Worm (Caenorhabditis elegans) whole organism, L4 larva: ENCODE measurements around the gene htrl-1.
A peak's percentile ranks its signal among the peaks of the same experiment; 100 is the strongest.

Experiments
- D1046.2 ChIP-seq: fragments of 200-800 bp; sonication (Bioruptor generic); IDR thresholded peaks from 2 replicates; pipeline ENCODE4 v1.3.6; 2022; ENCODE audit warnings: missing genetic modification characterization, missing compliant biosample characterization
- F44E2.7 ChIP-seq: fragments of 200-800 bp; sonication (Bioruptor generic); IDR thresholded peaks from 2 replicates; pipeline ENCODE4 v2.1.2; 2022; ENCODE audit warnings: missing genetic modification characterization, missing compliant biosample characterization
- F49E8.2 ChIP-seq: sonication (generic microtip); optimal IDR thresholded peaks from 2 replicates; lab custom pipeline; 2016; ENCODE audit warnings: missing compliant biosample characterization, mild to moderate bottlenecking, missing genetic modification characterization, borderline replicate concordance
- T20F7.1 ChIP-seq: fragments of 200-800 bp; sonication (Bioruptor generic); optimal IDR thresholded peaks from 2 replicates; lab custom pipeline; 2018; ENCODE audit warnings: mild to moderate bottlenecking, missing genetic modification characterization, missing compliant biosample characterization
- T26A8.4 ChIP-seq: fragments of 200-800 bp; sonication (Bioruptor generic); IDR thresholded peaks from 2 replicates; pipeline ENCODE4 v1.3.6; 2022; ENCODE audit warnings: missing genetic modification characterization, missing compliant biosample characterization
- Y105C5A.15 ChIP-seq: fragments of 200-800 bp; sonication (Bioruptor generic); IDR thresholded peaks from 2 replicates; pipeline ENCODE4 v1.3.6; 2022; ENCODE audit warnings: missing genetic modification characterization, missing compliant biosample characterization
- Y48G9A.11 ChIP-seq: fragments of 200-800 bp; sonication (Bioruptor generic); IDR thresholded peaks from 2 replicates; pipeline ENCODE4 v1.3.6; 2022; ENCODE audit warnings: missing genetic modification reagents, missing genetic modification characterization, missing compliant biosample characterization
- Y5F2A.4 ChIP-seq: fragments of 200-800 bp; sonication (Bioruptor generic); optimal IDR thresholded peaks from 2 replicates; lab custom pipeline; 2018; ENCODE audit warnings: mild to moderate bottlenecking, missing genetic modification characterization, missing compliant biosample characterization
- ZK546.5 ChIP-seq, 2 experiments: sonication (generic microtip); optimal IDR thresholded peaks; 2 replicates each; lab custom pipeline; 2017; ENCODE audit warnings: missing biosample characterization in 2 of 2, missing genetic modification characterization in 2 of 2
- ama-1 ChIP-seq: fragments of 150-350 bp; optimal IDR thresholded peaks from 2 replicates; lab custom pipeline; 2014; ENCODE audit warnings: inconsistent platforms, mixed read lengths
- arid-1 ChIP-seq: fragments of 200-800 bp; sonication (Bioruptor generic); conservative IDR thresholded peaks from 2 replicates; pipeline ENCODE4 v1.3.6; 2022; ENCODE audit warnings: missing genetic modification reagents, missing genetic modification characterization, missing compliant biosample characterization
- ceh-20 ChIP-seq: fragments of 200-800 bp; sonication (Bioruptor generic); IDR thresholded peaks from 2 replicates; pipeline ENCODE4 v1.3.6; 2022; ENCODE audit warnings: missing genetic modification reagents, missing genetic modification characterization, missing compliant biosample characterization
- ceh-62 ChIP-seq: sonication (generic microtip); optimal IDR thresholded peaks from 2 replicates; lab custom pipeline; 2017; ENCODE audit warnings: missing biosample characterization, missing genetic modification characterization
- ces-1 ChIP-seq: fragments of 150-350 bp; sonication (generic microtip); optimal IDR thresholded peaks from 4 replicates; lab custom pipeline; 2014; ENCODE audit warnings: missing biosample characterization, missing genetic modification reagents, missing genetic modification characterization
- daf-12 ChIP-seq: fragments of 150-350 bp; optimal IDR thresholded peaks from 2 replicates; lab custom pipeline; 2014; ENCODE audit warnings: missing biosample characterization, missing genetic modification reagents, missing genetic modification characterization
- daf-16 ChIP-seq, 3 experiments: sonication (generic microtip); optimal IDR thresholded peaks; 2 replicates each; lab custom pipeline; 2016 to 2017; ENCODE audit warnings: missing genetic modification characterization in 3 of 3, missing genetic modification reagents in 3 of 3, mild to moderate bottlenecking in 2 of 3, missing compliant biosample characterization in 2 of 3, missing biosample characterization in 1 of 3, moderate library complexity in 1 of 3
- daf-8 ChIP-seq: fragments of 200-800 bp; sonication (Bioruptor generic); IDR thresholded peaks from 2 replicates; pipeline ENCODE4 v1.3.6; 2022; ENCODE audit warnings: missing genetic modification characterization, missing compliant biosample characterization
- dmd-8 ChIP-seq: fragments of 200-800 bp; sonication (Bioruptor generic); IDR thresholded peaks from 2 replicates; pipeline ENCODE4 v1.3.6; 2022; ENCODE audit warnings: missing genetic modification characterization, missing compliant biosample characterization
- duxl-1 ChIP-seq: sonication (generic microtip); optimal IDR thresholded peaks from 2 replicates; lab custom pipeline; 2016; ENCODE audit warnings: mild to moderate bottlenecking, missing genetic modification characterization, moderate library complexity, missing compliant biosample characterization; ENCODE audit not compliant: poor library complexity
- dve-1 ChIP-seq: sonication (generic microtip); optimal IDR thresholded peaks from 2 replicates; lab custom pipeline; 2017; ENCODE audit warnings: antibody characterized with exemption, mild to moderate bottlenecking, missing genetic modification characterization, missing compliant biosample characterization; ENCODE audit not compliant: insufficient read depth
- egl-27 ChIP-seq: sonication (generic microtip); optimal IDR thresholded peaks from 3 replicates; lab custom pipeline; 2017; ENCODE audit warnings: missing biosample characterization, missing genetic modification reagents, missing genetic modification characterization
- fkh-10 ChIP-seq: fragments of 150-350 bp; optimal IDR thresholded peaks from 2 replicates; lab custom pipeline; 2014; ENCODE audit warnings: missing biosample characterization, missing genetic modification reagents, missing genetic modification characterization
- lim-7 ChIP-seq: fragments of 200-800 bp; sonication (Bioruptor generic); IDR thresholded peaks from 2 replicates; pipeline ENCODE4 v1.3.6; 2022; ENCODE audit warnings: missing genetic modification characterization, missing compliant biosample characterization
- lin-1 ChIP-seq: fragments of 200-800 bp; sonication (Bioruptor generic); IDR thresholded peaks from 2 replicates; pipeline ENCODE4 v1.3.6; 2022; ENCODE audit warnings: missing genetic modification reagents, missing genetic modification characterization, missing compliant biosample characterization
- lin-13 ChIP-seq: fragments of 150-350 bp; optimal IDR thresholded peaks from 2 replicates; lab custom pipeline; 2014; ENCODE audit warnings: missing biosample characterization, missing genetic modification reagents, missing genetic modification characterization
- lin-29 ChIP-seq: fragments of 200-800 bp; sonication (Bioruptor generic); IDR thresholded peaks from 2 replicates; pipeline ENCODE4 v1.3.6; 2022; ENCODE audit warnings: missing genetic modification reagents, missing genetic modification characterization, missing compliant biosample characterization
- madf-9 ChIP-seq: fragments of 200-800 bp; sonication (Bioruptor generic); conservative IDR thresholded peaks from 2 replicates; pipeline ENCODE4 v1.3.6; 2022; ENCODE audit warnings: missing genetic modification reagents, missing genetic modification characterization, missing compliant biosample characterization
- mdt-29 ChIP-seq: fragments of 200-800 bp; sonication (Bioruptor generic); IDR thresholded peaks from 2 replicates; pipeline ENCODE4 v1.3.6; 2022; ENCODE audit warnings: missing genetic modification reagents, missing genetic modification characterization, missing compliant biosample characterization
- mep-1 ChIP-seq: fragments of 150-350 bp; sonication (generic microtip); optimal IDR thresholded peaks from 3 replicates; lab custom pipeline; 2014; ENCODE audit warnings: missing biosample characterization, missing genetic modification characterization
- mes-2 ChIP-seq: sonication (generic microtip); optimal IDR thresholded peaks from 2 replicates; lab custom pipeline; 2016; ENCODE audit warnings: missing genotype, mild to moderate bottlenecking, missing genetic modification characterization, missing compliant biosample characterization; ENCODE audit not compliant: poor library complexity, severe bottlenecking
- mxl-2 ChIP-seq: fragments of 200-800 bp; sonication (Bioruptor generic); conservative IDR thresholded peaks from 2 replicates; pipeline ENCODE4 v1.3.6; 2022; ENCODE audit warnings: missing genetic modification reagents, missing genetic modification characterization, missing compliant biosample characterization
- nhr-10 ChIP-seq: fragments of 150-350 bp; optimal IDR thresholded peaks from 2 replicates; lab custom pipeline; 2014; ENCODE audit warnings: missing biosample characterization, missing genetic modification characterization
- nhr-102 ChIP-seq: sonication (generic microtip); optimal IDR thresholded peaks from 2 replicates; lab custom pipeline; 2016; ENCODE audit warnings: mild to moderate bottlenecking, missing genetic modification characterization, moderate library complexity, missing compliant biosample characterization
- nhr-111 ChIP-seq: fragments of 200-800 bp; sonication (Bioruptor generic); optimal IDR thresholded peaks from 2 replicates; lab custom pipeline; 2018; ENCODE audit warnings: mild to moderate bottlenecking, missing genetic modification characterization, missing compliant biosample characterization
- nhr-237 ChIP-seq: sonication (generic microtip); optimal IDR thresholded peaks from 2 replicates; lab custom pipeline; 2017; ENCODE audit warnings: missing biosample characterization, missing genetic modification characterization
- nhr-25 ChIP-seq: sonication (generic microtip); optimal IDR thresholded peaks from 2 replicates; lab custom pipeline; 2017; ENCODE audit warnings: missing genetic modification characterization, mild to moderate bottlenecking, missing compliant biosample characterization, antibody characterized with exemption, moderate library complexity, borderline replicate concordance; ENCODE audit not compliant: insufficient read depth
- nhr-41 ChIP-seq: fragments of 200-800 bp; sonication (Bioruptor generic); IDR thresholded peaks from 2 replicates; pipeline ENCODE4 v1.3.6; 2022; ENCODE audit warnings: missing genetic modification reagents, missing genetic modification characterization, missing compliant biosample characterization
- nhr-48 ChIP-seq: sonication (generic microtip); optimal IDR thresholded peaks from 2 replicates; lab custom pipeline; 2016; ENCODE audit warnings: mild to moderate bottlenecking, missing genetic modification characterization, missing compliant biosample characterization
- nhr-6 ChIP-seq: fragments of 150-350 bp; optimal IDR thresholded peaks from 2 replicates; lab custom pipeline; 2014; ENCODE audit warnings: missing biosample characterization, missing genetic modification characterization
- pha-4 ChIP-seq, 2 experiments: fragments of 150-350 bp in 1 of 2; fragments of 200-800 bp in 1 of 2; sonication (Bioruptor generic) in 1 of 2; IDR thresholded peaks in 1 of 2; optimal IDR thresholded peaks in 1 of 2; 2 replicates each; pipeline versions ENCODE4 v1.3.6 to Lab custom; 2014 to 2022; ENCODE audit warnings: missing genetic modification characterization in 2 of 2, missing genetic modification reagents in 2 of 2, missing biosample characterization in 1 of 2, missing compliant biosample characterization in 1 of 2
- snpc-1.2 ChIP-seq: fragments of 200-800 bp; sonication (Bioruptor generic); IDR thresholded peaks from 2 replicates; pipeline ENCODE4 v1.3.6; 2022; ENCODE audit warnings: missing genetic modification reagents, missing genetic modification characterization, missing compliant biosample characterization
- spr-1 ChIP-seq: sonication (generic microtip); optimal IDR thresholded peaks from 2 replicates; lab custom pipeline; 2016; ENCODE audit warnings: mild to moderate bottlenecking, missing genetic modification characterization, missing compliant biosample characterization
- tag-97 ChIP-seq: fragments of 200-800 bp; sonication (Bioruptor generic); IDR thresholded peaks from 2 replicates; pipeline ENCODE4 v1.3.6; 2022; ENCODE audit warnings: missing genetic modification characterization, missing compliant biosample characterization
- tra-1 ChIP-seq: fragments of 200-800 bp; sonication (Bioruptor generic); IDR thresholded peaks from 2 replicates; pipeline ENCODE4 v1.3.6; 2022; ENCODE audit warnings: missing genetic modification reagents, missing genetic modification characterization, missing compliant biosample characterization
- unc-130 ChIP-seq: sonication (generic microtip); optimal IDR thresholded peaks from 2 replicates; lab custom pipeline; 2016; ENCODE audit warnings: missing genetic modification reagents, missing genetic modification characterization, missing compliant biosample characterization
- vab-7 ChIP-seq: fragments of 200-800 bp; sonication (Bioruptor generic); IDR thresholded peaks from 2 replicates; pipeline ENCODE4 v1.3.6; 2022; ENCODE audit warnings: missing genetic modification reagents, missing genetic modification characterization, missing compliant biosample characterization
- zag-1 ChIP-seq: fragments of 150-350 bp; optimal IDR thresholded peaks from 2 replicates; lab custom pipeline; 2014; ENCODE audit warnings: missing biosample characterization, missing genetic modification characterization
- zfp-3 ChIP-seq: fragments of 200-800 bp; sonication (Bioruptor generic); conservative IDR thresholded peaks from 2 replicates; pipeline ENCODE4 v1.3.6; 2022; ENCODE audit warnings: missing genetic modification reagents, missing genetic modification characterization, missing compliant biosample characterization
- zip-11 ChIP-seq: fragments of 200-800 bp; sonication (Bioruptor generic); IDR thresholded peaks from 2 replicates; pipeline ENCODE4 v1.3.6; 2022; ENCODE audit warnings: missing genetic modification characterization, missing compliant biosample characterization

The htrl-1 gene

ce11 chrV:11541284-11541683, 45.1 kb upstream of the htrl-1 start:
- TF ChIP-seq egl-27 (no peak), mdt-29 (GFP tag; lab: Robert Waterston, UW) (0 out of 2 replicates have a peak, but pooled peaks have one; percentile 5), mep-1 (tag; lab: Kevin White, UChicago) (no peak), Y105C5A.15 (GFP tag; lab: Robert Waterston, UW) (no peak), zag-1 (tag; lab: Kevin White, UChicago) (no peak), zip-11 (GFP tag; lab: Robert Waterston, UW) (no peak), lim-7 (GFP tag; lab: Robert Waterston, UW) (peak; percentile 67), ceh-62 (no peak), nhr-237 (tag; lab: Kevin White, UChicago) (no peak), nhr-6 (tag; lab: Kevin White, UChicago) (no peak), Y5F2A.4 (no peak), nhr-48 (tag; lab: Kevin White, UChicago) (no peak), duxl-1 (tag; lab: Kevin White, UChicago) (no peak), ces-1 (GFP tag; lab: Kevin White, UChicago) (no peak), ZK546.5 (tag; optimal IDR thresholded peaks at IDR 0.05; lab: Kevin White, UChicago) (no peak), madf-9 (GFP tag; lab: Robert Waterston, UW) (0 out of 2 replicates have a peak, but pooled peaks have one; percentile 53), spr-1 (tag; lab: Kevin White, UChicago) (no peak), lin-1 (no peak), daf-8 (no peak), snpc-1.2 (GFP tag; lab: Robert Waterston, UW) (0 out of 2 replicates have a peak, but pooled peaks have one; percentile 6), arid-1 (GFP tag; lab: Robert Waterston, UW) (0 out of 2 replicates have a peak, but pooled peaks have one; percentile 39), daf-12 (no peak), unc-130 (GFP tag; lab: Kevin White, UChicago) (no peak), F44E2.7 (no peak), lin-13 (GFP tag; lab: Kevin White, UChicago) (no peak), vab-7 (GFP tag; lab: Robert Waterston, UW) (peak; percentile 30; the same call in 1 of the 2 replicates), mes-2 (tag; lab: Kevin White, UChicago) (no peak), tra-1 (GFP tag; lab: Robert Waterston, UW) (0 out of 2 replicates have a peak, but pooled peaks have one; percentile 9), T20F7.1 (no peak), D1046.2 (peak; percentile 82; the same call in 1 of the 2 replicates), mxl-2 (GFP tag; lab: Robert Waterston, UW) (no peak), pha-4 (GFP tag; IDR thresholded peaks at IDR 0.05; lab: Robert Waterston, UW) (0 out of 2 replicates have a peak, but pooled peaks have one; percentile 44), pha-4 (tag; optimal IDR thresholded peaks at IDR 0.05; lab: Kevin White, UChicago) (no peak), dmd-8 (GFP tag; lab: Robert Waterston, UW) (no peak), nhr-10 (tag; lab: Kevin White, UChicago) (no peak), Y48G9A.11 (GFP tag; lab: Robert Waterston, UW) (0 out of 2 replicates have a peak, but pooled peaks have one; percentile 35), F49E8.2 (no peak), nhr-41 (no peak), nhr-111 (GFP tag; lab: Kevin White, UChicago) (no peak), fkh-10 (GFP tag; lab: Kevin White, UChicago) (no peak), zfp-3 (no peak), tag-97 (GFP tag; lab: Robert Waterston, UW) (no peak), ama-1 (lab: Kevin White, UChicago) (peak; percentile 19), nhr-102 (tag; lab: Kevin White, UChicago) (no peak), dve-1 (tag; lab: Kevin White, UChicago) (no peak), ceh-20 (GFP tag; lab: Robert Waterston, UW) (peak; percentile 42; the same call in 1 of the 2 replicates), lin-29 (no peak; the same call in 1 of the 2 replicates), T26A8.4 (GFP tag; lab: Robert Waterston, UW) (no peak), nhr-25 (tag; lab: Kevin White, UChicago) (no peak), daf-16 (GFP tag; optimal IDR thresholded peaks at IDR 0.05; lab: Kevin White, UChicago) (no peak), daf-16 (tag; optimal IDR thresholded peaks at IDR 0.05; lab: Kevin White, UChicago) (no peak)
